Worm (Caenorhabditis elegans): ENCODE measurements around the gene kel-1.
A peak's percentile ranks its signal among the peaks of the same experiment; 100 is the strongest.

kel-1 gene

ce11 chrII:11720102-11720501 is 31.4 kb downstream of the kel-1 start, which contains the start of gene F13D12.3:
Gene F13D12.3 (plus strand): TSS chrII:11720402.
- TF ChIP-seq snu-23 (GFP tag; optimal IDR thresholded peaks at IDR 0.05) (no peak), nhr-28 (tag; optimal IDR thresholded peaks at IDR 0.05) (no peak), blmp-1 (tag; optimal IDR thresholded peaks at IDR 0.05) (no peak), snpc-4 (tag; optimal IDR thresholded peaks at IDR 0.05) (no peak), egl-27 (tag; optimal IDR thresholded peaks at IDR 0.05) (no peak), pag-3 (tag; optimal IDR thresholded peaks at IDR 0.05; ENCODE audit: borderline replicate concordance, insufficient read depth) (no peak), nhr-90 (tag; optimal IDR thresholded peaks at IDR 0.05; ENCODE audit: poor library complexity) (no peak), aha-1 (tag; optimal IDR thresholded peaks at IDR 0.05) (no peak)

DNA sequence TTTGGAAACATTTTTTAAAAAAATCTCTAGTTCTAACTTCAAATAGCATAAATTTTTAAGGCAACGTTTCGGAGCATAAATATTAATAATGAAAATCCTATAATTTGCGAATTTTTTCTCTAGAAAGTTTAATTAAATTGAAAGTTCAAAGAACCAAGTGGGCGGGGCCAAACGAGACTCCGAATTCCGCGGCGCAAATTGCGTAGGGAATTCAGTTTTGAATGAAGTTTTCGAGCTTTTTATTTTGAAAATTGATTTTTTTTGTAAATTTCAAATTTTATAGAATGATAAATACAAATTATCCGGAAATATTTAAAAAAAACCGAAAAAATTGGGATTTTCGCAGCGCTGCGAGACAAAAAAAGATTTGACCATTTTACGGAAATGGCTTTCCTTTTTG is 32.1 kb downstream of the kel-1 start:
- TF ChIP-seq nhr-76 (tag; optimal IDR thresholded peaks at IDR 0.05) (no peak), nhr-71 (tag; optimal IDR thresholded peaks at IDR 0.05) (no peak), sup-37 (GFP tag; optimal IDR thresholded peaks at IDR 0.05) (no peak), efl-3 (GFP tag; optimal IDR thresholded peaks at IDR 0.05) (no peak), lin-14 (GFP tag; optimal IDR thresholded peaks at IDR 0.05) (no peak), nhr-47 (tag; optimal IDR thresholded peaks at IDR 0.05) (no peak), nhr-85 (tag) (no peak), ama-1 (optimal IDR thresholded peaks at IDR 0.05) (no peak), Y116A8C.19 (tag; optimal IDR thresholded peaks at IDR 0.05; ENCODE audit: borderline replicate concordance) (no peak), C34B4.2 (tag; optimal IDR thresholded peaks at IDR 0.05) (no peak), hlh-17 (GFP tag; optimal IDR thresholded peaks at IDR 0.05; ENCODE audit: borderline replicate concordance) (no peak), nhr-77 (tag; optimal IDR thresholded peaks at IDR 0.05) (no peak), irx-1 (tag; optimal IDR thresholded peaks at IDR 0.05) (no peak), C16A3.4 (tag; optimal IDR thresholded peaks at IDR 0.05) (no peak)

ce11 chrII:11721604-11722003 is 32.9 kb downstream of the kel-1 start:
- TF ChIP-seq tlp-1 (tag; optimal IDR thresholded peaks at IDR 0.05) (no peak), egl-13 (tag; optimal IDR thresholded peaks at IDR 0.05) (no peak), aha-1 (tag; optimal IDR thresholded peaks at IDR 0.05) (no peak), unc-62 (GFP tag; optimal IDR thresholded peaks at IDR 0.05) (no peak), nhr-76 (tag; optimal IDR thresholded peaks at IDR 0.05) (no peak), aly-2 (tag; optimal IDR thresholded peaks at IDR 0.05) (no peak), xbp-1 (tag; optimal IDR thresholded peaks at IDR 0.05) (no peak), egl-27 (tag; optimal IDR thresholded peaks at IDR 0.05) (no peak), unc-130 (tag; optimal IDR thresholded peaks at IDR 0.05) (no peak), nhr-84 (tag; optimal IDR thresholded peaks at IDR 0.05) (no peak), grh-1 (GFP tag; IDR thresholded peaks at IDR 0.05) (no peak), nhr-19 (GFP tag; conservative IDR thresholded peaks at IDR 0.05) (no peak), snu-23 (GFP tag; optimal IDR thresholded peaks at IDR 0.05) (no peak), C04F5.9 (tag; optimal IDR thresholded peaks at IDR 0.05) (no peak), nhr-77 (tag; optimal IDR thresholded peaks at IDR 0.05) (no peak), ceh-90 (tag; optimal IDR thresholded peaks at IDR 0.05) (no peak)

- TF ChIP-seq fkh-8 (tag; optimal IDR thresholded peaks at IDR 0.05) = peak; percentile 90
- TF ChIP-seq ceh-90 (tag; optimal IDR thresholded peaks at IDR 0.05) = no peak
- peak; percentile 2 for TF ChIP-seq pax-3 (tag; optimal IDR thresholded peaks at IDR 0.05)
- TF ChIP-seq zip-4 (GFP tag; optimal IDR thresholded peaks at IDR 0.05) = no peak
- TF ChIP-seq sox-4 (tag; optimal IDR thresholded peaks at IDR 0.05) = peak; percentile 17
- TF ChIP-seq nhr-71 (tag; optimal IDR thresholded peaks at IDR 0.05) = peak; percentile 11
- no peak for TF ChIP-seq irx-1 (tag; optimal IDR thresholded peaks at IDR 0.05)
These were observed 33.4 kb downstream of the kel-1 start for ce11 chrII:11722164-11722563.
